Worm (Caenorhabditis elegans) whole organism, L4 larva: ENCODE measurements around the gene str-31.

Source experiments
- F44E2.7 ChIP-seq: fragments of 200-800 bp; sonication (Bioruptor generic); IDR thresholded peaks from 2 replicates; pipeline ENCODE4 v2.1.2; 2022; ENCODE audit warnings: missing genetic modification characterization, missing compliant biosample characterization
- aly-2 ChIP-seq: sonication (generic microtip); optimal IDR thresholded peaks from 2 replicates; lab custom pipeline; 2018; ENCODE audit warnings: missing biosample characterization, missing genetic modification characterization
- ama-1 ChIP-seq: fragments of 150-350 bp; optimal IDR thresholded peaks from 2 replicates; lab custom pipeline; 2014; ENCODE audit warnings: inconsistent platforms, mixed read lengths
- ces-1 ChIP-seq: fragments of 150-350 bp; sonication (generic microtip); optimal IDR thresholded peaks from 4 replicates; lab custom pipeline; 2014; ENCODE audit warnings: missing biosample characterization, missing genetic modification reagents, missing genetic modification characterization
- fkh-10 ChIP-seq: fragments of 150-350 bp; optimal IDR thresholded peaks from 2 replicates; lab custom pipeline; 2014; ENCODE audit warnings: missing biosample characterization, missing genetic modification reagents, missing genetic modification characterization
- lin-15B ChIP-seq: fragments of 150-350 bp; sonication (generic microtip); optimal IDR thresholded peaks from 3 replicates; lab custom pipeline; 2014; ENCODE audit warnings: missing biosample characterization, missing genetic modification characterization
- lsy-2 ChIP-seq, 2 experiments: fragments of 150-350 bp in 1 of 2; sonication (generic microtip) in 1 of 2; optimal IDR thresholded peaks; 2 replicates each; lab custom pipeline; 2014 to 2017; ENCODE audit warnings: missing biosample characterization in 2 of 2, missing genetic modification characterization in 2 of 2
- nhr-28 ChIP-seq: fragments of 150-350 bp; optimal IDR thresholded peaks from 2 replicates; lab custom pipeline; 2014; ENCODE audit warnings: missing biosample characterization, missing genetic modification characterization

DNA sequence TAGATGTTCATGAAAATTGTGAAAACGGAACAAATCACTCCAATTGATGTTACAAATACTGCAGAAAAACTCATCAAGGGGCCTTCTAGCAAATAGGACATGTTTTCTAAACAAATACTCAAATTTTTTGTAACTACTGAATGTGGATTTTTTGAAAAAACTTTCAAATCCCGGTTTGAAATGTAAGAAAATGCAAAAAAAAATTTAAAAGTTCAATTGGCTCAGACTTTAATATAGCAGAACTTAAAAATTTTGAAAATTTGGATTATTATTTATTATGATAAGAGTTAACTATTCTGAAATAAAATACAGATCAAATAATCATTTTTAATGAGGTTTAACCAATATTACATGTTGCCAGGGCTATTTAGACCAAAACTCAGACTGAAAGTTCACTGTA lies 18.1 kb downstream of the str-31 start, which contains the start of gene srbc-9:
- TF ChIP-seq ces-1 (GFP tag; lab: Kevin White, UChicago) = no peak
- TF ChIP-seq F44E2.7 (GFP tag; lab: Robert Waterston, UW) = no peak
- TF ChIP-seq lsy-2 (tag; optimal IDR thresholded peaks at IDR 0.05; lab: Kevin White, UChicago) = no peak
- no peak for TF ChIP-seq ama-1 (lab: Kevin White, UChicago)
- TF ChIP-seq aly-2 (tag; lab: Kevin White, UChicago) = no peak
- TF ChIP-seq nhr-28 = no peak
- TF ChIP-seq lin-15B (tag; lab: Kevin White, UChicago) = no peak
- no peak for TF ChIP-seq fkh-10 (GFP tag; lab: Kevin White, UChicago)
